Fruit fly (Drosophila melanogaster): ENCODE results near the gene CG12546.

Gene CG12546

dm6 chr3L:22680932-22681331 is 12.7 kb downstream of the CG12546 start:
- TF ChIP-seq Mio (GFP tag; optimal IDR thresholded peaks at IDR 0.05) = no peak
- no peak for TF ChIP-seq dl (GFP tag; optimal IDR thresholded peaks at IDR 0.05; ENCODE audit: insufficient read depth in 1 of 2, partially characterized antibody in 2 of 2)
- TF ChIP-seq Jra (GFP tag; optimal IDR thresholded peaks at IDR 0.05) = no peak
- TF ChIP-seq pan (optimal IDR thresholded peaks at IDR 0.05) = no peak
- no peak for TF ChIP-seq foxo (GFP tag; optimal IDR thresholded peaks at IDR 0.05)
- no peak for TF ChIP-seq br (GFP tag; optimal IDR thresholded peaks at IDR 0.05)
- no peak for TF ChIP-seq Hr83 (GFP tag; optimal IDR thresholded peaks at IDR 0.05; ENCODE audit: poor library complexity, severe bottlenecking)
- TF ChIP-seq dsf (GFP tag; optimal IDR thresholded peaks at IDR 0.05; ENCODE audit: borderline replicate concordance) = no peak
- TF ChIP-seq sv (GFP tag; optimal IDR thresholded peaks at IDR 0.05) = no peak
- no peak for TF ChIP-seq HLH106 (tag; optimal IDR thresholded peaks at IDR 0.05)
- TF ChIP-seq OdsH (GFP tag; optimal IDR thresholded peaks at IDR 0.05) = no peak
- no peak for TF ChIP-seq Sp1 (GFP tag; optimal IDR thresholded peaks at IDR 0.05)

- TF ChIP-seq Hr78 (GFP tag; optimal IDR thresholded peaks at IDR 0.05) = no peak
Measured at dm6 chr3L:22671699-22672276, 21.8 kb downstream of the CG12546 start.

- TF ChIP-seq fru (GFP tag; optimal IDR thresholded peaks at IDR 0.05) (no peak), h (GFP tag; optimal IDR thresholded peaks at IDR 0.05) (no peak), CrebA (GFP tag; optimal IDR thresholded peaks at IDR 0.05; ENCODE audit: borderline replicate concordance) (no peak), tai (GFP tag; optimal IDR thresholded peaks at IDR 0.05) (no peak), sage (GFP tag; optimal IDR thresholded peaks at IDR 0.05) (no peak), rgr (GFP tag; optimal IDR thresholded peaks at IDR 0.05) (no peak), br (GFP tag; optimal IDR thresholded peaks at IDR 0.05) (no peak), Rel (GFP tag; optimal IDR thresholded peaks at IDR 0.05) (no peak), Rel (tag; optimal IDR thresholded peaks at IDR 0.05) (no peak), N (GFP tag; optimal IDR thresholded peaks at IDR 0.05) (no peak), Dfd (GFP tag; optimal IDR thresholded peaks at IDR 0.05) (no peak), Jra (GFP tag; optimal IDR thresholded peaks at IDR 0.05) (no peak), lola (GFP tag; optimal IDR thresholded peaks at IDR 0.05) (no peak), dmrt93B (GFP tag; optimal IDR thresholded peaks at IDR 0.05) (no peak)
Measured at dm6 chr3L:22670174-22670573, 23.4 kb downstream of the CG12546 start.

dm6 chr3L:22669275-22670006 is 24.2 kb downstream of the CG12546 start, which contains the start of gene Jhbp6:
TSS of gene Jhbp6 (plus strand) at chr3L:22669956.
- TF ChIP-seq rgr (GFP tag; optimal IDR thresholded peaks at IDR 0.05) = peak; percentile 12
- TF ChIP-seq br (GFP tag; optimal IDR thresholded peaks at IDR 0.05) = no peak
- TF ChIP-seq Rel (GFP tag; optimal IDR thresholded peaks at IDR 0.05) = no peak
- peak; percentile 13 for TF ChIP-seq Rel (tag; optimal IDR thresholded peaks at IDR 0.05)

dm6 chr3L:22665110-22665509 is 28.5 kb downstream of the CG12546 start:
- TF ChIP-seq Sp1 (GFP tag; optimal IDR thresholded peaks at IDR 0.05) (peak; percentile 1), CrebA (GFP tag; optimal IDR thresholded peaks at IDR 0.05; ENCODE audit: borderline replicate concordance) (no peak), dl (GFP tag; optimal IDR thresholded peaks at IDR 0.05; ENCODE audit: insufficient read depth in 1 of 2, partially characterized antibody in 2 of 2) (no peak), psq (GFP tag; optimal IDR thresholded peaks at IDR 0.05) (no peak), Dfd (GFP tag; optimal IDR thresholded peaks at IDR 0.05) (no peak), h (GFP tag; optimal IDR thresholded peaks at IDR 0.05) (peak; percentile 46), HLH106 (tag; optimal IDR thresholded peaks at IDR 0.05) (peak; percentile 27), ey (GFP tag; optimal IDR thresholded peaks at IDR 0.05) (peak; percentile 44), rgr (GFP tag; optimal IDR thresholded peaks at IDR 0.05) (peak; percentile 49), OdsH (GFP tag; optimal IDR thresholded peaks at IDR 0.05) (peak; percentile 11), fru (GFP tag; optimal IDR thresholded peaks at IDR 0.05) (peak; percentile 25), foxo (GFP tag; optimal IDR thresholded peaks at IDR 0.05) (peak in 1 of 2 experiments; percentile 8)

dm6 chr3L:22652425-22652824 is 41.2 kb downstream of the CG12546 start, which contains the start of gene CG33772:
TSS of gene CG33772 (minus strand) at chr3L:22652525.
- no peak for TF ChIP-seq sage (GFP tag; optimal IDR thresholded peaks at IDR 0.05)
- no peak for TF ChIP-seq rgr (GFP tag; optimal IDR thresholded peaks at IDR 0.05)

Data from whole organism, wandering third instar larva.